Fruit fly (Drosophila melanogaster) whole organism, prepupa: Measurements from ENCODE around the gene Ogdh.

Source experiments
- CG6276 ChIP-seq: fragments of 200-800 bp; sonication (Bioruptor generic); optimal IDR thresholded peaks from 2 replicates; lab custom pipeline; 2017; ENCODE audit warnings: missing biosample characterization, mild to moderate bottlenecking, missing genetic modification characterization
- CG8119 ChIP-seq: fragments of 200-800 bp; sonication (Bioruptor generic); IDR thresholded peaks from 3 replicates; pipeline ENCODE4 v1.3.6; 2022; ENCODE audit warnings: missing biosample characterization, missing genetic modification characterization
- Gug ChIP-seq: fragments of 200-800 bp; sonication (Bioruptor generic); IDR thresholded peaks from 2 replicates; pipeline ENCODE4 v1.3.6; 2022; ENCODE audit warnings: missing biosample characterization, missing genetic modification characterization
- Hr38 ChIP-seq: sonication (Bioruptor generic); optimal IDR thresholded peaks from 2 replicates; lab custom pipeline; 2016; ENCODE audit warnings: missing biosample characterization, missing genetic modification characterization
- Met ChIP-seq: fragments of 200-800 bp; sonication (Bioruptor generic); optimal IDR thresholded peaks from 3 replicates; lab custom pipeline; 2016; ENCODE audit warnings: missing biosample characterization, missing genetic modification characterization
- Smox ChIP-seq: fragments of 200-800 bp; sonication (Bioruptor generic); optimal IDR thresholded peaks from 3 replicates; lab custom pipeline; 2016; ENCODE audit warnings: missing biosample characterization, missing genetic modification characterization
- svp ChIP-seq: fragments of 200-800 bp; sonication (Bioruptor generic); peaks from one replicate; lab custom pipeline; 2016; ENCODE audit warnings: missing biosample characterization, missing genetic modification characterization

DNA sequence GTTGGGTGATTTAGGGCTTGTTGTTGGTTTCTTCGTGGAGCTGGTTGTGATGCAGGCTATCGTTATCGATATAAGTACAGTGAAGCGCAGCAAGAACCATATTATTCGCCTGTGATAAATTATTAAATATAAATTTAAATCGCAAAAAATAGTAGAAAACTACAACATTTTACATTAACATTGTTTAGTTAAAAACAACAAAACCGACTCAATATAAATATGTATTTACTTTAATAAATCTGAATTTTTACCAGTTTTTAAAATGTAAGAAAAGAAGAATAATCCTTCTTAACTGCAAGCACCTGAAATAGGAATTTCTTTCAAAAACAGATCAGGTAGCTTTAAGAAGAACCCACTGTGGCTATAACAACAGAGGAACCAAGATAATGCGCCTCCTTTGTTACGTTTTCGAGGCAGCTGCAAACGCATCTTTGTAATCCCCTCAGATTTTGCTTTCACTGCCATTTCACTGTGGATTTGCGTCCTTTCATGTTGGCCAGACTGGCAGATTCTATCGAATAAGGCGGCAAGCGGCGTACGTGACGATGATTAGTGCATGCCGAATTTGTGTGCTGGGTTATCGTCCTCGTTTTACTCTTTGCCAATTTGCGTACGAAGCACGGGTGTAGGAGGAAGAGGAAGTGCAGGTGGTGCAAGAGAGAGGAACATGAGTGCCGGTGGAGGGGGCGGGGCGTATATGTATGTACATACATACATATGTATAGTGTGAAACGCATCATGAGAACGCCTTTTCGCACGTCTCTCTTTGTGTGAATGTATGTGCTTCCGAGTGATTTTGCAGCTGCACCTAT, 56.1 kb downstream of the Ogdh start:
- peak; percentile 13 for TF ChIP-seq svp (GFP tag; lab: Kevin White, UChicago)
- no peak for TF ChIP-seq CG6276 (GFP tag; lab: Kevin White, UChicago)
- TF ChIP-seq Gug = no peak
- no peak for TF ChIP-seq CG8119
- peak; percentile 41 for TF ChIP-seq Smox (GFP tag; lab: Kevin White, UChicago)
- peak; percentile 36 for TF ChIP-seq Met (GFP tag; lab: Kevin White, UChicago)
- TF ChIP-seq Hr38 (GFP tag; lab: Kevin White, UChicago) = no peak
